Worm (Caenorhabditis elegans) whole organism, L4/young adult: ENCODE data around the gene Y6E2A.1.
"Not testable (repeated sequence)": the region's sequence is repeated elsewhere in the genome, so short reads cannot be mapped to it uniquely, and the experiment has no call there.

Experiments
- W03F9.2 ChIP-seq: fragments of 150-350 bp; optimal IDR thresholded peaks from 2 replicates; lab custom pipeline; 2014; ENCODE audit warnings: missing biosample characterization, missing genetic modification characterization
- him-1 ChIP-seq: sonication (generic microtip); optimal IDR thresholded peaks from 2 replicates; lab custom pipeline; 2016; ENCODE audit warnings: missing genotype, missing genetic modification reagents, missing genetic modification characterization, missing compliant biosample characterization

ce11 chrV:15744366-15744765, 34.1 kb upstream of the Y6E2A.1 start, which contains the start of gene str-19:
- TF ChIP-seq W03F9.2 (tag; lab: Kevin White, UChicago); him-1: not testable (repeated sequence)
